Worm (Caenorhabditis elegans) whole organism, L3 larva: ENCODE measurements around the gene srh-182.

Experiments used
- ZK546.5 ChIP-seq: sonication (generic microtip); optimal IDR thresholded peaks from 2 replicates; lab custom pipeline; 2017; ENCODE audit warnings: missing biosample characterization, missing genetic modification characterization
- ceh-16 ChIP-seq: sonication (generic microtip); optimal IDR thresholded peaks from 2 replicates; lab custom pipeline; 2017; ENCODE audit warnings: missing biosample characterization, missing genetic modification characterization
- ceh-28 ChIP-seq: fragments of 150-350 bp; optimal IDR thresholded peaks from 2 replicates; lab custom pipeline; 2014; ENCODE audit warnings: missing biosample characterization, missing genetic modification reagents, missing genetic modification characterization
- ceh-9 ChIP-seq: sonication (generic microtip); optimal IDR thresholded peaks from 2 replicates; lab custom pipeline; 2018; ENCODE audit warnings: missing biosample characterization, missing genetic modification characterization
- elt-2 ChIP-seq: sonication (generic microtip); optimal IDR thresholded peaks from 2 replicates; lab custom pipeline; 2016; ENCODE audit warnings: missing genetic modification reagents, mild to moderate bottlenecking, missing genetic modification characterization, missing compliant biosample characterization
- nfya-1 ChIP-seq: sonication (generic microtip); optimal IDR thresholded peaks from 2 replicates; lab custom pipeline; 2017; ENCODE audit warnings: missing genetic modification characterization, mild to moderate bottlenecking, missing compliant biosample characterization, antibody characterized with exemption, moderate library complexity; ENCODE audit not compliant: insufficient read depth
- nhr-12 ChIP-seq: fragments of 150-350 bp; optimal IDR thresholded peaks from 2 replicates; lab custom pipeline; 2014; ENCODE audit warnings: missing biosample characterization, missing genetic modification characterization
- nhr-23 ChIP-seq: fragments of 150-350 bp; optimal IDR thresholded peaks from 2 replicates; lab custom pipeline; 2014; ENCODE audit warnings: missing biosample characterization, missing genetic modification reagents, missing genetic modification characterization
- nhr-237 ChIP-seq: fragments of 150-350 bp; optimal IDR thresholded peaks from 2 replicates; lab custom pipeline; 2014; ENCODE audit warnings: missing biosample characterization, missing genetic modification characterization
- nhr-28 ChIP-seq: fragments of 150-350 bp; optimal IDR thresholded peaks from 2 replicates; lab custom pipeline; 2014; ENCODE audit warnings: missing biosample characterization, missing genetic modification characterization

ce11 chrV:18480231-18480630, 6.9 kb upstream of the srh-182 start, which contains the start of gene srh-178:
- TF ChIP-seq ZK546.5 (tag; lab: Kevin White, UChicago): no peak
- no peak for TF ChIP-seq nhr-12 (tag; lab: Kevin White, UChicago)
- no peak for TF ChIP-seq nhr-28 (tag; lab: Kevin White, UChicago)
- no peak for TF ChIP-seq nhr-23
- no peak for TF ChIP-seq nfya-1 (tag; lab: Kevin White, UChicago)
- TF ChIP-seq ceh-28: no peak
- no peak for TF ChIP-seq ceh-9
- no peak for TF ChIP-seq elt-2
- TF ChIP-seq nhr-237 (tag; lab: Kevin White, UChicago): no peak
- TF ChIP-seq ceh-16: no peak
